Worm (Caenorhabditis elegans): ENCODE results near the gene sre-33.

DNA sequence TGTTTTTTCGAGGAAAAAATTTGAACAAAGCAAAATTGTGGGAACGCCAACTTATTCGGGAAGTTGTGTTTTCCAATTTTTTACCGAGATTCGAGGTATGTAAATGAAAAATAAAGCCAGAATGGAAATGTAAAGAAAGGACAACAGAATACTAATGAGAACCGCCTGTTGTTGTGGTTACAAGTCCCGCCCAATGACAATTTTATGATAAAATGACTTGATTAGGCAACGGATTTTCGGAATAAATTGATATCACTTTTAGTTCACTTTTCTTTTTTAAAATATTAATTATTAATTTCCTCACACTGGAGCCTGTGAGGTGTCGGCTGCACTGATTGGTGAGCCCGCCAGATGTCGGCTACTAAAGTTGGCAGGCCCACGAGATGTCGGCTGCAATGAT, 20.7 kb upstream of the sre-33 start, which contains the start of gene dct-12:
- TF ChIP-seq lin-39 (tag; optimal IDR thresholded peaks at IDR 0.05) (no peak), mdl-1 (tag; optimal IDR thresholded peaks at IDR 0.05) (no peak), ztf-4 (tag; optimal IDR thresholded peaks at IDR 0.05) (no peak), pha-4 (tag; optimal IDR thresholded peaks at IDR 0.05) (no peak)
